Worm (Caenorhabditis elegans) whole organism, midembryonic: ENCODE data around the gene str-97.

ENCODE experiments used
- T22C8.4 ChIP-seq: fragments of 200-800 bp; sonication (Bioruptor generic); IDR thresholded peaks from 2 replicates; pipeline ENCODE4 v1.3.6; 2022; ENCODE audit warnings: missing genetic modification characterization, missing compliant biosample characterization
- cog-1 ChIP-seq: sonication (generic microtip); optimal IDR thresholded peaks from 2 replicates; lab custom pipeline; 2016; ENCODE audit warnings: missing genetic modification characterization, missing compliant biosample characterization
- flt-1 ChIP-seq: fragments of 200-800 bp; sonication (Bioruptor generic); IDR thresholded peaks from 2 replicates; pipeline ENCODE4 v1.3.6; 2022; ENCODE audit warnings: missing genetic modification characterization, missing compliant biosample characterization
- klf-2 ChIP-seq: fragments of 200-800 bp; sonication (Bioruptor generic); conservative IDR thresholded peaks from 2 replicates; pipeline ENCODE4 v1.3.6; 2022; ENCODE audit warnings: missing genetic modification reagents, missing genetic modification characterization, missing compliant biosample characterization
- med-1 ChIP-seq: sonication (generic microtip); optimal IDR thresholded peaks from 2 replicates; lab custom pipeline; 2017; ENCODE audit warnings: missing genetic modification characterization, mild to moderate bottlenecking, missing compliant biosample characterization, antibody characterized with exemption, missing genetic modification reagents; ENCODE audit not compliant: insufficient read depth
- ref-1 ChIP-seq: fragments of 200-800 bp; sonication (Bioruptor generic); conservative IDR thresholded peaks from 2 replicates; pipeline ENCODE4 v1.3.6; 2022; ENCODE audit warnings: missing genetic modification reagents, missing genetic modification characterization, missing compliant biosample characterization
- tab-1 ChIP-seq: fragments of 200-800 bp; sonication (Bioruptor generic); IDR thresholded peaks from 2 replicates; pipeline ENCODE4 v1.3.6; 2022; ENCODE audit warnings: missing genetic modification characterization, missing compliant biosample characterization
- ztf-23 ChIP-seq: fragments of 200-800 bp; sonication (Bioruptor generic); IDR thresholded peaks from 2 replicates; pipeline ENCODE4 v1.3.6; 2022; ENCODE audit warnings: missing genetic modification reagents, missing genetic modification characterization, missing compliant biosample characterization
- ztf-29 ChIP-seq: fragments of 200-800 bp; sonication (Bioruptor generic); IDR thresholded peaks from 2 replicates; pipeline ENCODE4 v1.3.6; 2022; ENCODE audit warnings: missing genetic modification reagents, missing genetic modification characterization, missing compliant biosample characterization

The str-97 gene

DNA sequence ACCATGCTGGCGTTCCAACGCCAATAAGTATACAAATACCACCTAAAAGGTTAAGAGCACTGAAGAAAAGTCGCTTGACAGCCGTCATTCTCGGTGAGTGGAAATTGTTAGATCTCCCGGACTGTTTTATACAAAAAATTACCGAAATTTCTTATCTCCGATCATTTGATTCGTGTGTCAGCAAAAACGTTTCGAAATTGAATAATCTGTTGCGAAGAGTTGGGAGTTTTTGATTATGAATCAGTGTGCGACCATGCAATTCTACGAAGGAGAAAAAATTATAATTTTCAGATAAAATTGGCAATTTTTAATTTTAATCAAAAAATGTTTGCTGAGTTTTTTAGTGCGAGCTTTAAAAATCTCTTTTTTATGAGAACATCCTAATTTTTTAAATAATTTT is 15.5 kb downstream of the str-97 start, which contains the start of gene clc-11:
Gene clc-11 (minus strand): TSS at position 101 of the 400 bp plus-strand sequence.
- TF ChIP-seq ref-1 (GFP tag; lab: Robert Waterston, UW): no peak
- no peak for TF ChIP-seq klf-2
- TF ChIP-seq ztf-29 (GFP tag; lab: Robert Waterston, UW): no peak
- no peak for TF ChIP-seq tab-1 (GFP tag; lab: Robert Waterston, UW)
- TF ChIP-seq flt-1 (GFP tag; lab: Robert Waterston, UW): no peak
- no peak for TF ChIP-seq T22C8.4 (GFP tag; lab: Robert Waterston, UW)
- no peak for TF ChIP-seq ztf-23 (GFP tag; lab: Robert Waterston, UW)
- no peak for TF ChIP-seq med-1
- no peak for TF ChIP-seq cog-1 (tag; lab: Kevin White, UChicago)

DNA sequence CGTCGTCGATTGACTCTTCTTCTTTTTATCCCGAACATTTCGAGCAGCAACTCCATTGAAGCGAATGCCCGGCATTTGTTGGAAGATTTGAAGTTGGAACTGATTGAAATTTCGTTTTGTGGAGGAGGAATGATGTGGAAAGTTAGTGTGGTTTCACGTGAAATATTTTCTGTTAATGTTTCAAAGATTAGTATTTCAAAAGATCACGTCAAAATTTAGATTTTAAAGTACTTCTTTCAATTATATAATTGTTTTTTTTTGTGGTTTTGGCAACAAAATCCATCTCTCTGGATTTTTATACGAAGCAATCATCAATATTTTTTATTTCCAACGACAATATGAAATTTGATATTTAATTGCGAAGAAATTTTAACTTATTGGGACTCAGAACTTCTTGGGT is 18.0 kb downstream of the str-97 start, which contains the start of gene F44G3.7:
Gene F44G3.7 (minus strand): TSS at position 101 of the 400 bp plus-strand sequence.
- no peak for TF ChIP-seq med-1
- TF ChIP-seq cog-1 (tag; lab: Kevin White, UChicago): no peak
- no peak for TF ChIP-seq klf-2
- no peak for TF ChIP-seq tab-1 (GFP tag; lab: Robert Waterston, UW)
- no peak for TF ChIP-seq flt-1 (GFP tag; lab: Robert Waterston, UW)
- no peak for TF ChIP-seq ref-1 (GFP tag; lab: Robert Waterston, UW)
- no peak for TF ChIP-seq T22C8.4 (GFP tag; lab: Robert Waterston, UW)
- no peak for TF ChIP-seq ztf-23 (GFP tag; lab: Robert Waterston, UW)
- TF ChIP-seq ztf-29 (GFP tag; lab: Robert Waterston, UW): no peak

DNA sequence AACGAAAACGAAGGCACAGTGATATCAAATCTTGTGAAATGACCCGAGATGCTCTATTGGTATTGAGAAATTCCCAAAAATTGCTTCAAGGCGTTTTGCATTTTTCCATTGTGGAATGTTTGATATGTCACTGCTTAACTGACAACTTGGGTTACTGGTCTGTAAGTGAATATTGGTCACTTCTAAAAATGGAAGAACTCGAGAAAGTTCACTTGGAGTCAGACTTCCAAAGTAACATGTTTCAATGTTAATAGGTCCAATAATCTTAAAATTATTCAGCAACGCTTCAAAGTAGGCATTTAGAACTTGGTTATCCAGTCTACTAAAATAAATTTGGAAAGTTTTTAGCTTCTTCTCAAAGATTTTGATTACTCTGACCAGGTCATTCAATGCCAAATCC is 22.3 kb downstream of the str-97 start, which contains the start of gene fbxa-144:
Gene fbxa-144 (minus strand): TSS at position 101 of the 400 bp plus-strand sequence.
- TF ChIP-seq med-1: no peak
- TF ChIP-seq klf-2: no peak
- no peak for TF ChIP-seq ztf-23 (GFP tag; lab: Robert Waterston, UW)
- no peak for TF ChIP-seq tab-1 (GFP tag; lab: Robert Waterston, UW)
- no peak for TF ChIP-seq T22C8.4 (GFP tag; lab: Robert Waterston, UW)

DNA sequence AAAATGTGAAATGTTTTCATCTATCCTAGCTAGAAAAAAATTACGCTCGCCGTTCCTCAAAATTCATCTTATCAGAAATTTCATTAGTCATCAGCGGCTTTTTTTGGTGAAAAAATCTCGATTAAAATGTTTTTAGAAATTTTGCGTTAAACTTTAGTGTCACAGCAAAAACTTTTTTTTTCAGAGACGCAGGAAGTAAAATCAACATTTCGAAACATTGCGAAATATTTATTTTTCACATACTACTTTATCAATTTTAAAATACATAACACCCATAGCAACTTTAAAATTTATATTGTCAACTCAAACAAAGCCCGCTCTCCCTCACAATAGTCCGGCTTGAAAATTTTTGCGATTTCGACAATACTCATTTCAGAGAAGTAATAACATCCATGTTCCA is 22.8 kb downstream of the str-97 start:
- TF ChIP-seq cog-1 (tag; lab: Kevin White, UChicago) (no peak), med-1 (no peak), flt-1 (GFP tag; lab: Robert Waterston, UW) (no peak), ztf-23 (GFP tag; lab: Robert Waterston, UW) (no peak), tab-1 (GFP tag; lab: Robert Waterston, UW) (no peak), klf-2 (no peak), ztf-29 (GFP tag; lab: Robert Waterston, UW) (no peak)

DNA sequence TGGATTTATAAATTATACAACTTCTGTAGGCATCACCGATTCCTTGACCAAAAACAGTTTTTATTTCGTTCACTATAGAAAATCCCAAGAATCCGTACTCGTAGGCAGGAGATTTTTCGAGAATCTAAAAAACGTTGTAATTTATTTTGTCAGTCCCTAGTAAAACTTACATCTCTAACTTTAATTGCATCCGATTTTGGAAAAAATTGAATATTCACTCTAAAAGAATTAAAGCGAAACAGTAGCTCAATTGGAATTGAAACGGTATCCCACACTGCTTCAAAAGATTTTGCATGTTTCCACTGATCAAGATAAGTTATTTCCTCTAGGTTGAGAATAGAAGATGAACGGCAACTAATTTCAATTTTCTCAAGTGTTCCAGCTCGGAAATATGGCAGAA is 23.8 kb downstream of the str-97 start, which contains the start of gene fbxa-142:
Gene fbxa-142 (minus strand): TSS at position 101 of the 400 bp plus-strand sequence.
- no peak for TF ChIP-seq flt-1 (GFP tag; lab: Robert Waterston, UW)
- TF ChIP-seq klf-2: no peak
- no peak for TF ChIP-seq T22C8.4 (GFP tag; lab: Robert Waterston, UW)
- TF ChIP-seq tab-1 (GFP tag; lab: Robert Waterston, UW): no peak
- no peak for TF ChIP-seq med-1
- no peak for TF ChIP-seq ztf-23 (GFP tag; lab: Robert Waterston, UW)

DNA sequence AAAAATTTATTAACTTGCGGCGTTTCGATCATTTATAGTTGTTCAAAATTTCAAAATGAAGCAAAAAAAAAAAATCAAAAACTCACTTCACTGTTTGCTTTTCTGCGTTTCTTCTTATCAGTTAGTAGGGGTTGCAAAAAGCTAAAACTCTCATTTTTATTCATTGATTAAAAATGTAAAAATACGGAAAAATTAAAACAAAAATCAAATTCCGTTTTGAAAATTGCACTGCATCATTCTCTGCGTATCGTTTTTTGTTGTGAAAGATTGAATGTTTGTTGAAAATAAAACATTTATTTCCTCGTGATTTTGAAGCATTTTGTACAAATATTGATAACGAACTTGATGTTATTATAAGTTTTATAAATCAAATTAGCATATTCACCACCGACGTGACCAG is 25.9 kb downstream of the str-97 start:
- TF ChIP-seq flt-1 (GFP tag; lab: Robert Waterston, UW) (no peak), ztf-23 (GFP tag; lab: Robert Waterston, UW) (no peak), tab-1 (GFP tag; lab: Robert Waterston, UW) (no peak), cog-1 (tag; lab: Kevin White, UChicago) (no peak), klf-2 (no peak), med-1 (no peak), T22C8.4 (GFP tag; lab: Robert Waterston, UW) (no peak), ref-1 (GFP tag; lab: Robert Waterston, UW) (no peak), ztf-29 (GFP tag; lab: Robert Waterston, UW) (no peak)

DNA sequence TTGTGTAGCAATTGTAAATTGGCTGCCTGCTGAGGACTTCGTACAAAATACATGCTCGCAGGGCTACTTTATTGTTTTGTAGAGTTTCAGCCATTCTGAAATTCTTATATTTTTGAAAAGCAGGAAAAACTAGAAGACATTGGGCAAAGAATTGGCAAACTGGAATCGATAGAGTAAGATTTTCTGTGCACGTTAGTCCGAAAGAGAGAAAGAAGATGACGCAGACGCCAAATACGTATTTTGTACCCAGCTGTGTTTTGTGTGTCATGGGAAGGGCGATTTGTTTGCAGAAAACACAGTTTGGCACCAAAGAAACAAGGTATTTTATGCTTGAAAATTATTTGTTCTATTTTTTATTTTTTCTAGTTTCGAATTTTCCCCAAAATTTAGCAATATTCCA is 27.6 kb downstream of the str-97 start, which contains the start of gene fbxa-143:
Gene fbxa-143 (minus strand): TSS at position 101 of the 400 bp plus-strand sequence.
- TF ChIP-seq med-1 (no peak), klf-2 (no peak), ref-1 (GFP tag; lab: Robert Waterston, UW) (no peak), ztf-23 (GFP tag; lab: Robert Waterston, UW) (no peak), cog-1 (tag; lab: Kevin White, UChicago) (no peak), T22C8.4 (GFP tag; lab: Robert Waterston, UW) (no peak), tab-1 (GFP tag; lab: Robert Waterston, UW) (no peak), flt-1 (GFP tag; lab: Robert Waterston, UW) (no peak), ztf-29 (GFP tag; lab: Robert Waterston, UW) (no peak)

DNA sequence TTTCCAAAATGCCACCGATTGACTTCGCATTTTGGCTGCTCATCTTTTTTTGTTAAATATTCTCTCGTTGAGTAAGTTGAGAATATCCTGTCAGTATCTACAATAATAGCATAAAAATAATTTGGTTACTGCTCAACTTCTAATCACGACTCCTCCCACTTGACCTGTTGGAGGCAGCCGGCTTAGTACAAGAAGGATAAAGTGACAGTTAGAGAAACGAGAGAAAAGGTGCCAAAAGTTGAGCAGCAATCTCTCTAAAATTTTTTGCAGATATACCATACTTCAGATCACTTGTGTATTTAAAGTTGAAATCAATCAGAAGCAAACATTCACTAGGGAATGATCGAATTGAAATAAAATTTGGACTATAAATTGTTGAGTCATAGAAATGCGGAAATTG is 30.3 kb downstream of the str-97 start, which contains the start of gene nhr-111:
Gene nhr-111 (minus strand): TSS at position 101 of the 400 bp plus-strand sequence.
- no peak for TF ChIP-seq med-1
- no peak for TF ChIP-seq klf-2

DNA sequence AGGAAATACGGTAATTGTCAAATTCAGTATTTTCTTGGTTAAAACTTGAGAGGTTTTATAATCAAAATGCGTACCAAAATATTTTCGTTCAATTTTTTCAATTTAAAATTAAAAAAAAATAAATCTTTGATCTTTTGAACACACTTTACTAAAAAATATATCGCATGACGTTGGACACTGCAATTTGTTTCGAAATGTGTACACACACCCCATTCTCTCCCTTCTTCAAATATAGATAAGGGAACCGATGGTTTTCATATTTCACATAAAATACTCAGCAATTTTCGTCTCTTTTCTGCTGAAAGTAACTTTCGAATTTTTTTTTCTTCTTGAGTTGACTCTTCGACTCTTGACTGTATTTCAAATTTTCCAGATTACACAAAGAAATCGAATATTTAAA is 33.6 kb downstream of the str-97 start:
- TF ChIP-seq flt-1 (GFP tag; lab: Robert Waterston, UW): no peak
- no peak for TF ChIP-seq T22C8.4 (GFP tag; lab: Robert Waterston, UW)
- TF ChIP-seq klf-2: no peak
- no peak for TF ChIP-seq ztf-23 (GFP tag; lab: Robert Waterston, UW)
- no peak for TF ChIP-seq med-1
- TF ChIP-seq ref-1 (GFP tag; lab: Robert Waterston, UW): no peak
- no peak for TF ChIP-seq cog-1 (tag; lab: Kevin White, UChicago)
- no peak for TF ChIP-seq tab-1 (GFP tag; lab: Robert Waterston, UW)
- TF ChIP-seq ztf-29 (GFP tag; lab: Robert Waterston, UW): no peak

DNA sequence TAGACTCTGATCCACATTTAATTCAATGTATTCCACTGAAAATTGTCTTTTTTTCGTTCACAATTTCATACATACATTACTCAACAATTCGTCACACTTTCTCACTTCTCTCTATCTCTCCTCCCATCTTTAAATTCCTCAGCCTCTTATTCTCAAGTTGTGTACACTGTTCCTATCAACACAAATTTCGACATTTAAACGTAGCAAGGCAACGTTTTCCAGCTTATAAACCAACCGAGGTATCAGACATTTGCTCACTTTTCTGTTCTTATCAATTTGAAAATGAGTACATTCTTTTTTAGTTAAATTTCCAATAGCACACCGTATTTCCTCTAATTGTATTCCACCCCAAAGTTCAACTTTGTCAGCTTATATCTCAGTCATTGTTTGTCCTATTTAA is 34.1 kb downstream of the str-97 start, which contains the start of gene skr-3:
Gene skr-3 (plus strand): TSS at position 163 of the 400 bp plus-strand sequence.
- TF ChIP-seq flt-1 (GFP tag; lab: Robert Waterston, UW): no peak
- no peak for TF ChIP-seq ztf-23 (GFP tag; lab: Robert Waterston, UW)
- no peak for TF ChIP-seq cog-1 (tag; lab: Kevin White, UChicago)
- TF ChIP-seq ref-1 (GFP tag; lab: Robert Waterston, UW): no peak
- no peak for TF ChIP-seq T22C8.4 (GFP tag; lab: Robert Waterston, UW)
- no peak for TF ChIP-seq ztf-29 (GFP tag; lab: Robert Waterston, UW)
- TF ChIP-seq med-1: no peak
- TF ChIP-seq tab-1 (GFP tag; lab: Robert Waterston, UW): no peak
- no peak for TF ChIP-seq klf-2
